Fruit fly (Drosophila melanogaster) whole organism, embryonic: Measurements from ENCODE around the gene CG5087.

Experiments
- Awh ChIP-seq: fragments of 200-800 bp; sonication (Bioruptor generic); IDR thresholded peaks from 2 replicates; pipeline ENCODE4, ENCODE4 v1.3.6; 2022; ENCODE audit warnings: missing biosample characterization, missing genetic modification characterization
- CG10209 ChIP-seq: fragments of 200-800 bp; sonication (Bioruptor generic); optimal IDR thresholded peaks from 3 replicates; lab custom pipeline; 2017; ENCODE audit warnings: missing biosample characterization, mild to moderate bottlenecking, missing genetic modification characterization, missing genetic modification reagents
- CG12942 ChIP-seq: fragments of 200-800 bp; sonication (Bioruptor generic); optimal IDR thresholded peaks from 3 replicates; lab custom pipeline; 2016; ENCODE audit warnings: missing biosample characterization, missing genetic modification characterization
- CG14965 ChIP-seq: fragments of 200-800 bp; sonication (Bioruptor generic); optimal IDR thresholded peaks from 2 replicates; lab custom pipeline; 2016; ENCODE audit warnings: missing biosample characterization, missing genetic modification characterization, borderline replicate concordance
- CG17186 ChIP-seq: fragments of 200-800 bp; sonication (Bioruptor generic); optimal IDR thresholded peaks from 3 replicates; lab custom pipeline; 2017; ENCODE audit warnings: missing biosample characterization, missing genetic modification reagents, missing genetic modification characterization
- CG17802 ChIP-seq: fragments of 200-800 bp; sonication (Bioruptor generic); optimal IDR thresholded peaks from 2 replicates; lab custom pipeline; 2018; ENCODE audit warnings: missing biosample characterization, mild to moderate bottlenecking, missing genetic modification characterization, moderate library complexity
- CG18764 ChIP-seq: fragments of 200-800 bp; sonication (Bioruptor generic); optimal IDR thresholded peaks from 3 replicates; lab custom pipeline; 2016; ENCODE audit warnings: missing biosample characterization, missing genetic modification characterization
- CG2202 ChIP-seq: fragments of 200-800 bp; sonication (Bioruptor generic); optimal IDR thresholded peaks from 2 replicates; lab custom pipeline; 2018; ENCODE audit warnings: missing biosample characterization, mild to moderate bottlenecking, missing genetic modification characterization
- CG31388 ChIP-seq: fragments of 200-800 bp; sonication (Bioruptor generic); optimal IDR thresholded peaks from 2 replicates; lab custom pipeline; 2016; ENCODE audit warnings: missing biosample characterization, missing genetic modification characterization
- CG3407 ChIP-seq: fragments of 200-800 bp; sonication (Bioruptor generic); optimal IDR thresholded peaks from 2 replicates; lab custom pipeline; 2018; ENCODE audit warnings: missing biosample characterization, mild to moderate bottlenecking, missing genetic modification characterization
- CG4424 ChIP-seq: fragments of 200-800 bp; sonication (Bioruptor generic); optimal IDR thresholded peaks from 3 replicates; lab custom pipeline; 2016; ENCODE audit warnings: missing biosample characterization, missing genetic modification characterization
- CG4820 ChIP-seq: fragments of 200-800 bp; sonication (Bioruptor generic); optimal IDR thresholded peaks from 3 replicates; lab custom pipeline; 2016; ENCODE audit warnings: missing biosample characterization, missing genetic modification characterization
- CG4854 ChIP-seq: fragments of 200-800 bp; sonication (Bioruptor generic); optimal IDR thresholded peaks from 2 replicates; lab custom pipeline; 2016; ENCODE audit warnings: missing biosample characterization, missing genetic modification characterization, inconsistent platforms
- CG6683 ChIP-seq: fragments of 200-800 bp; sonication (Bioruptor generic); optimal IDR thresholded peaks from 2 replicates; lab custom pipeline; 2017; ENCODE audit warnings: missing biosample characterization, mild to moderate bottlenecking, missing genetic modification characterization, missing genetic modification reagents
- CG6689 ChIP-seq: fragments of 200-800 bp; sonication (Bioruptor generic); IDR thresholded peaks from 2 replicates; pipeline ENCODE4 v1.3.6; 2022; ENCODE audit warnings: missing biosample characterization, missing genetic modification characterization
- CG8388 ChIP-seq: fragments of 200-800 bp; sonication (Bioruptor generic); optimal IDR thresholded peaks from 2 replicates; lab custom pipeline; 2019; ENCODE audit warnings: missing biosample characterization, mild to moderate bottlenecking, missing genetic modification characterization, moderate library complexity
- Dbx ChIP-seq: fragments of 200-800 bp; sonication (Bioruptor generic); IDR thresholded peaks from 3 replicates; pipeline ENCODE4 v1.3.6; 2022; ENCODE audit warnings: missing biosample characterization, missing genetic modification characterization
- Dip2 ChIP-seq: fragments of 200-800 bp; sonication (Bioruptor generic); IDR thresholded peaks from 2 replicates; pipeline ENCODE4 v1.3.6; 2022; ENCODE audit warnings: missing biosample characterization, missing genetic modification characterization
- Eip74EF ChIP-seq, 2 experiments: fragments of 200-800 bp in 1 of 2; fragments of >200 bp in 1 of 2; sonication (Bioruptor generic) in 1 of 2; optimal IDR thresholded peaks; 2 replicates each; lab custom pipeline; 2017 to 2019; ENCODE audit warnings: missing biosample characterization in 2 of 2, missing genetic modification characterization in 2 of 2, mild to moderate bottlenecking in 1 of 2, moderate library complexity in 1 of 2
- Elba2 ChIP-seq: fragments of 200-800 bp; sonication (Bioruptor generic); optimal IDR thresholded peaks from 3 replicates; lab custom pipeline; 2016; ENCODE audit warnings: missing biosample characterization, missing genetic modification characterization
- Gsc ChIP-seq: fragments of 200-800 bp; sonication (Bioruptor generic); IDR thresholded peaks from 2 replicates; pipeline ENCODE4 v1.3.6; 2022; ENCODE audit warnings: missing biosample characterization, missing genetic modification characterization
- H15 ChIP-seq: fragments of 200-800 bp; sonication (Bioruptor generic); IDR thresholded peaks from 3 replicates; pipeline ENCODE4 v1.3.6; 2022; ENCODE audit warnings: missing biosample characterization, missing genetic modification characterization
- Hsf ChIP-seq: fragments of 200-800 bp; sonication (Bioruptor generic); optimal IDR thresholded peaks from 3 replicates; lab custom pipeline; 2016; ENCODE audit warnings: missing biosample characterization, missing genetic modification characterization
- Ravus ChIP-seq: fragments of 200-800 bp; sonication (Bioruptor generic); IDR thresholded peaks from 2 replicates; pipeline ENCODE4 v1.3.6; 2022; ENCODE audit warnings: missing biosample characterization, missing genetic modification characterization
- Sin3A ChIP-seq: fragments of >200 bp; optimal IDR thresholded peaks from 2 replicates; lab custom pipeline; 2018
- Spps ChIP-seq: fragments of 200-800 bp; sonication (Bioruptor generic); optimal IDR thresholded peaks from 2 replicates; lab custom pipeline; 2018; ENCODE audit warnings: missing biosample characterization, mild to moderate bottlenecking, missing genetic modification characterization
- ab ChIP-seq: fragments of 200-800 bp; sonication (Bioruptor generic); optimal IDR thresholded peaks from 2 replicates; lab custom pipeline; 2016; ENCODE audit warnings: missing biosample characterization, missing genetic modification characterization
- aop ChIP-seq: fragments of 200-800 bp; sonication (Bioruptor generic); IDR thresholded peaks from 2 replicates; pipeline ENCODE4 v1.3.6; 2022; ENCODE audit warnings: missing biosample characterization, missing genetic modification characterization
- ato ChIP-seq: fragments of 200-800 bp; sonication (Bioruptor generic); IDR thresholded peaks from 2 replicates; pipeline ENCODE4 v1.3.6; 2022; ENCODE audit warnings: missing biosample characterization, missing genetic modification characterization; ENCODE audit not compliant: partially characterized antibody
- chinmo ChIP-seq: fragments of 200-800 bp; sonication (Bioruptor generic); IDR thresholded peaks from 4 replicates; pipeline ENCODE4 v1.3.6; 2022; ENCODE audit warnings: missing biosample characterization, missing genetic modification characterization; ENCODE audit not compliant: partially characterized antibody
- chn ChIP-seq: fragments of 200-800 bp; sonication (Bioruptor generic); optimal IDR thresholded peaks from 2 replicates; lab custom pipeline; 2016; ENCODE audit warnings: missing biosample characterization, missing genetic modification characterization
- danr ChIP-seq: fragments of 200-800 bp; sonication (Bioruptor generic); IDR thresholded peaks from 2 replicates; pipeline ENCODE4 v1.3.6; 2022; ENCODE audit warnings: missing biosample characterization, missing genetic modification characterization
- disco-r ChIP-seq: fragments of 200-800 bp; sonication (Bioruptor generic); optimal IDR thresholded peaks from 2 replicates; lab custom pipeline; 2016; ENCODE audit warnings: missing biosample characterization, missing genetic modification characterization
- fd64A ChIP-seq: fragments of 200-800 bp; sonication (Bioruptor generic); optimal IDR thresholded peaks from 3 replicates; lab custom pipeline; 2018; ENCODE audit warnings: missing biosample characterization, mild to moderate bottlenecking, missing genetic modification characterization
- gro ChIP-seq: fragments of 200-800 bp; sonication (Bioruptor generic); optimal IDR thresholded peaks from 2 replicates; lab custom pipeline; 2016; ENCODE audit warnings: missing biosample characterization, missing genetic modification characterization
- kah ChIP-seq: fragments of 200-800 bp; sonication (Bioruptor generic); optimal IDR thresholded peaks from 2 replicates; lab custom pipeline; 2018; ENCODE audit warnings: missing biosample characterization, mild to moderate bottlenecking, missing genetic modification characterization
- mam ChIP-seq: fragments of 200-800 bp; sonication (Bioruptor generic); optimal IDR thresholded peaks from 3 replicates; lab custom pipeline; 2016; ENCODE audit warnings: missing biosample characterization, missing genetic modification characterization
- mirr ChIP-seq: fragments of 200-800 bp; sonication (Bioruptor generic); optimal IDR thresholded peaks from 3 replicates; lab custom pipeline; 2018; ENCODE audit warnings: missing biosample characterization, mild to moderate bottlenecking, missing genetic modification characterization
- mld ChIP-seq: fragments of 200-800 bp; sonication (Bioruptor generic); IDR thresholded peaks from 3 replicates; pipeline ENCODE4 v1.3.6; 2022; ENCODE audit warnings: missing biosample characterization, missing genetic modification characterization; ENCODE audit not compliant: partially characterized antibody
- nerfin-2 ChIP-seq: fragments of 200-800 bp; sonication (Bioruptor generic); IDR thresholded peaks from 2 replicates; pipeline ENCODE4 v1.3.6; 2022; ENCODE audit warnings: missing biosample characterization, missing genetic modification characterization; ENCODE audit not compliant: partially characterized antibody
- p53 ChIP-seq: fragments of 200-800 bp; sonication (Bioruptor generic); optimal IDR thresholded peaks from 2 replicates; lab custom pipeline; 2016; ENCODE audit warnings: missing biosample characterization, missing genetic modification characterization
- sc ChIP-seq, 3 experiments: fragments of >200 bp in 2 of 3; fragments of 200-800 bp in 1 of 3; sonication (Bioruptor generic) in 1 of 3; optimal IDR thresholded peaks; 2 replicates in 2 of 3; 3 replicates in 1 of 3; lab custom pipeline; 2017; ENCODE audit warnings: mild to moderate bottlenecking in 1 of 3, missing biosample characterization in 1 of 3, missing genetic modification characterization in 1 of 3, missing genetic modification reagents in 1 of 3
- scrt ChIP-seq: fragments of 200-800 bp; sonication (Bioruptor generic); optimal IDR thresholded peaks from 2 replicates; lab custom pipeline; 2018; ENCODE audit warnings: missing biosample characterization, mild to moderate bottlenecking, missing genetic modification characterization, moderate library complexity
- sim ChIP-seq: fragments of 200-800 bp; sonication (Bioruptor generic); IDR thresholded peaks from 2 replicates; pipeline ENCODE4 v1.3.6; 2022; ENCODE audit warnings: missing biosample characterization, missing genetic modification characterization
- slou ChIP-seq: fragments of 200-800 bp; sonication (Bioruptor generic); optimal IDR thresholded peaks from 3 replicates; lab custom pipeline; 2016; ENCODE audit warnings: missing biosample characterization, missing genetic modification characterization
- tgo ChIP-seq: fragments of 200-800 bp; sonication (Bioruptor generic); IDR thresholded peaks from 3 replicates; pipeline ENCODE4 v1.3.6; 2022; ENCODE audit warnings: missing biosample characterization, missing genetic modification characterization
- ttk ChIP-seq: fragments of 200-800 bp; sonication (Bioruptor generic); IDR thresholded peaks from 2 replicates; pipeline ENCODE4 v2.1.2; 2022; ENCODE audit warnings: missing biosample characterization, missing genetic modification characterization
- wor ChIP-seq: fragments of 200-800 bp; sonication (Bioruptor generic); IDR thresholded peaks from 2 replicates; pipeline ENCODE4 v1.3.6; 2022; ENCODE audit warnings: missing biosample characterization, missing genetic modification characterization
- yki ChIP-seq: fragments of >200 bp; optimal IDR thresholded peaks from 3 replicates; lab custom pipeline; 2018

Gene CG5087

dm6 chr3L:9011485-9012389, 13.8 kb downstream of the CG5087 start (continued):
- TF ChIP-seq mam: peak; percentile 71
- TF ChIP-seq p53: peak; percentile 79
- TF ChIP-seq Ravus (GFP tag; lab: Robert Waterston, UW): no peak; the same call in 1 of the 2 replicates
- TF ChIP-seq kah (GFP tag; lab: Kevin White, UChicago): no peak
- TF ChIP-seq chn (GFP tag; lab: Kevin White, UChicago): peak; percentile 70
- no peak for TF ChIP-seq Dip2 (GFP tag; lab: Robert Waterston, UW)
- peak; percentile 78 for TF ChIP-seq CG8388 (GFP tag; lab: Kevin White, UChicago)
- TF ChIP-seq ab (GFP tag; lab: Kevin White, UChicago): peak; percentile 16
- no peak for TF ChIP-seq Sin3A (lab: Kevin White, UChicago)
- peak; percentile 68 for TF ChIP-seq tgo (GFP tag; lab: Robert Waterston, UW)
- peak; percentile 47 for TF ChIP-seq CG31388 (GFP tag; lab: Kevin White, UChicago)
- peak; percentile 84 for TF ChIP-seq CG4424
- peak; percentile 75 for TF ChIP-seq ttk (GFP tag; lab: Robert Waterston, UW)
- TF ChIP-seq scrt (GFP tag; lab: Kevin White, UChicago): no peak
- peak; percentile 65 for TF ChIP-seq CG18764
- TF ChIP-seq sim (GFP tag; lab: Robert Waterston, UW): peak; percentile 91
- no peak for TF ChIP-seq CG6683
- no peak for TF ChIP-seq mirr (GFP tag; lab: Kevin White, UChicago)
- TF ChIP-seq CG4854 (GFP tag; lab: Kevin White, UChicago): no peak
- peak; percentile 35; the same call in 1 of the 2 replicates for TF ChIP-seq danr (GFP tag; lab: Robert Waterston, UW)
- no peak for TF ChIP-seq nerfin-2 (GFP tag; lab: Robert Waterston, UW)
- peak; percentile 45 for TF ChIP-seq CG17802
- TF ChIP-seq H15 (GFP tag; lab: Robert Waterston, UW): peak; percentile 74; the same call in 2 of the 3 replicates
- peak; percentile 68 for TF ChIP-seq Hsf
- no peak for TF ChIP-seq mld (GFP tag; lab: Robert Waterston, UW)
- peak; percentile 49 for TF ChIP-seq CG12942
- TF ChIP-seq Elba2 (GFP tag; lab: Kevin White, UChicago): peak; percentile 24
- no peak for TF ChIP-seq Eip74EF (GFP tag; optimal IDR thresholded peaks at IDR 0.05; lab: Kevin White, UChicago)
- TF ChIP-seq CG2202: peak; percentile 70
- peak; percentile 71 for TF ChIP-seq CG10209
- TF ChIP-seq aop: no peak
- TF ChIP-seq CG17186 (GFP tag; lab: Kevin White, UChicago): peak; percentile 59
- TF ChIP-seq fd64A: peak; percentile 54
- peak; percentile 34 for TF ChIP-seq disco-r (GFP tag; lab: Kevin White, UChicago)
- peak; percentile 71 for TF ChIP-seq Gsc (GFP tag; lab: Robert Waterston, UW)
- peak; percentile 85 for TF ChIP-seq CG6689
- TF ChIP-seq ato (GFP tag; lab: Robert Waterston, UW): no peak
- no peak for TF ChIP-seq Dbx
- peak; percentile 40 for TF ChIP-seq slou (GFP tag; lab: Kevin White, UChicago)
- peak; percentile 55 for TF ChIP-seq CG3407 (GFP tag; lab: Kevin White, UChicago)
- peak; percentile 24 for TF ChIP-seq CG14965 (GFP tag; lab: Kevin White, UChicago)
- TF ChIP-seq sc (optimal IDR thresholded peaks at IDR 0.05; lab: Kevin White, UChicago): no peak
- peak; percentile 61 for TF ChIP-seq sc (GFP tag; optimal IDR thresholded peaks at IDR 0.05; lab: Kevin White, UChicago)
- no peak for TF ChIP-seq yki
- TF ChIP-seq chinmo: no peak
- peak; percentile 77 for TF ChIP-seq CG4820 (GFP tag; lab: Kevin White, UChicago)
- TF ChIP-seq wor (GFP tag; lab: Robert Waterston, UW): peak; percentile 67
- TF ChIP-seq gro (GFP tag; lab: Kevin White, UChicago): no peak
- peak; percentile 72 for TF ChIP-seq Spps (tag; lab: Kevin White, UChicago)
- TF ChIP-seq Awh (GFP tag; lab: Robert Waterston, UW): peak; percentile 73
